Fruit fly (Drosophila melanogaster) whole organism, embryonic: ENCODE measurements around the gene CG4115.
A peak's percentile ranks its signal among the peaks of the same experiment; 100 is the strongest.

Experiments
- Abd-B ChIP-seq: fragments of 200-800 bp; sonication (Bioruptor generic); optimal IDR thresholded peaks from 2 replicates; lab custom pipeline; 2018; ENCODE audit warnings: missing biosample characterization, mild to moderate bottlenecking, missing genetic modification characterization, moderate library complexity
- CG10959 ChIP-seq: fragments of 200-800 bp; sonication (Bioruptor generic); IDR thresholded peaks from 2 replicates; pipeline ENCODE4 v1.3.6; 2022; ENCODE audit warnings: missing biosample characterization, missing genetic modification characterization
- CG11695 ChIP-seq: fragments of 200-800 bp; sonication (Bioruptor generic); IDR thresholded peaks from 3 replicates; pipeline ENCODE4 v1.3.6; 2022; ENCODE audit warnings: missing biosample characterization, missing genetic modification characterization
- CG12942 ChIP-seq: fragments of 200-800 bp; sonication (Bioruptor generic); optimal IDR thresholded peaks from 3 replicates; lab custom pipeline; 2016; ENCODE audit warnings: missing biosample characterization, missing genetic modification characterization
- CG14014 ChIP-seq: fragments of 200-800 bp; sonication (Bioruptor generic); IDR thresholded peaks from 2 replicates; pipeline ENCODE4 v1.3.6; 2022; ENCODE audit warnings: missing biosample characterization, missing genetic modification characterization
- CG15479 ChIP-seq: fragments of 200-800 bp; sonication (Bioruptor generic); optimal IDR thresholded peaks from 3 replicates; lab custom pipeline; 2019; ENCODE audit warnings: missing biosample characterization, mild to moderate bottlenecking, missing genetic modification characterization, moderate library complexity
- CG17361 ChIP-seq: fragments of 200-800 bp; sonication (Bioruptor generic); IDR thresholded peaks from 3 replicates; pipeline ENCODE4 v1.3.6; 2022; ENCODE audit warnings: missing biosample characterization, missing genetic modification characterization
- CG2202 ChIP-seq: fragments of 200-800 bp; sonication (Bioruptor generic); optimal IDR thresholded peaks from 2 replicates; lab custom pipeline; 2018; ENCODE audit warnings: missing biosample characterization, mild to moderate bottlenecking, missing genetic modification characterization
- CG3163 ChIP-seq: fragments of 200-800 bp; sonication (Bioruptor generic); optimal IDR thresholded peaks from 3 replicates; lab custom pipeline; 2016; ENCODE audit warnings: missing biosample characterization, missing genetic modification characterization
- CG3281 ChIP-seq: fragments of 200-800 bp; sonication (Bioruptor generic); optimal IDR thresholded peaks from 3 replicates; lab custom pipeline; 2017; ENCODE audit warnings: missing biosample characterization, mild to moderate bottlenecking, missing genetic modification characterization
- CG43689 ChIP-seq: fragments of 200-800 bp; sonication (Bioruptor generic); IDR thresholded peaks from 2 replicates; pipeline ENCODE4 v1.3.6; 2022; ENCODE audit warnings: missing biosample characterization, missing genetic modification characterization
- CG4854 ChIP-seq: fragments of 200-800 bp; sonication (Bioruptor generic); optimal IDR thresholded peaks from 2 replicates; lab custom pipeline; 2016; ENCODE audit warnings: missing biosample characterization, missing genetic modification characterization, inconsistent platforms
- CG6654 ChIP-seq: fragments of 200-800 bp; sonication (Bioruptor generic); optimal IDR thresholded peaks from 2 replicates; lab custom pipeline; 2017; ENCODE audit warnings: missing biosample characterization, mild to moderate bottlenecking, missing genetic modification characterization
- CG7839 ChIP-seq: fragments of 200-800 bp; sonication (Bioruptor generic); optimal IDR thresholded peaks from 3 replicates; lab custom pipeline; 2018; ENCODE audit warnings: missing biosample characterization, mild to moderate bottlenecking, missing genetic modification characterization, moderate library complexity
- CG8290 ChIP-seq, 3 experiments: fragments of 200-800 bp; sonication (Bioruptor generic); optimal IDR thresholded peaks; 2 replicates each; lab custom pipeline; 2016 to 2019; ENCODE audit warnings: missing biosample characterization in 3 of 3, missing genetic modification characterization in 3 of 3, mild to moderate bottlenecking in 2 of 3, moderate library complexity in 1 of 3
- CrebB ChIP-seq: fragments of 200-800 bp; sonication (Bioruptor generic); optimal IDR thresholded peaks from 3 replicates; lab custom pipeline; 2018; ENCODE audit warnings: missing biosample characterization, mild to moderate bottlenecking, missing genetic modification characterization
- Doc3 ChIP-seq: fragments of 200-800 bp; sonication (Bioruptor generic); IDR thresholded peaks from 3 replicates; pipeline ENCODE4 v1.3.6; 2022; ENCODE audit warnings: missing biosample characterization, missing genetic modification characterization; ENCODE audit not compliant: partially characterized antibody
- ERR ChIP-seq: fragments of 200-800 bp; sonication (Bioruptor generic); optimal IDR thresholded peaks from 2 replicates; lab custom pipeline; 2016; ENCODE audit warnings: missing biosample characterization, missing genetic modification characterization
- Ets97D ChIP-seq: fragments of 200-800 bp; sonication (Bioruptor generic); optimal IDR thresholded peaks from 3 replicates; lab custom pipeline; 2016; ENCODE audit warnings: missing biosample characterization, missing genetic modification characterization
- GATAe ChIP-seq: fragments of 200-800 bp; sonication (Bioruptor generic); conservative IDR thresholded peaks from 2 replicates; pipeline ENCODE4 v1.3.6; 2022; ENCODE audit warnings: missing biosample characterization, missing genetic modification characterization
- H15 ChIP-seq: fragments of 200-800 bp; sonication (Bioruptor generic); IDR thresholded peaks from 3 replicates; pipeline ENCODE4 v1.3.6; 2022; ENCODE audit warnings: missing biosample characterization, missing genetic modification characterization
- Hr3 ChIP-seq: fragments of 200-800 bp; sonication (Bioruptor generic); optimal IDR thresholded peaks from 3 replicates; lab custom pipeline; 2016; ENCODE audit warnings: missing biosample characterization, missing genetic modification characterization
- NFAT ChIP-seq: fragments of 200-800 bp; sonication (Bioruptor generic); IDR thresholded peaks from 2 replicates; pipeline ENCODE4 v1.3.6; 2022; ENCODE audit warnings: missing biosample characterization, missing genetic modification characterization
- Optix ChIP-seq: fragments of 200-800 bp; sonication (Bioruptor generic); IDR thresholded peaks from 3 replicates; pipeline ENCODE4 v1.3.6; 2022; ENCODE audit warnings: missing biosample characterization, missing genetic modification characterization
- Poxn ChIP-seq: fragments of 200-800 bp; sonication (Bioruptor generic); IDR thresholded peaks from 2 replicates; pipeline ENCODE4 v1.3.6; 2022; ENCODE audit warnings: missing biosample characterization, missing genetic modification characterization
- Sry-β ChIP-seq: fragments of 200-800 bp; sonication (Bioruptor generic); optimal IDR thresholded peaks from 2 replicates; lab custom pipeline; 2018; ENCODE audit warnings: missing biosample characterization, mild to moderate bottlenecking, missing genetic modification characterization, moderate library complexity
- Tbp ChIP-seq: fragments of >200 bp; optimal IDR thresholded peaks from 2 replicates; lab custom pipeline; 2018; ENCODE audit warnings: missing biosample characterization, missing genetic modification characterization
- ac ChIP-seq: fragments of 200-800 bp; sonication (Bioruptor generic); optimal IDR thresholded peaks from 3 replicates; lab custom pipeline; 2017; ENCODE audit warnings: missing biosample characterization, mild to moderate bottlenecking, missing genetic modification characterization
- aop ChIP-seq: fragments of 200-800 bp; sonication (Bioruptor generic); IDR thresholded peaks from 2 replicates; pipeline ENCODE4 v1.3.6; 2022; ENCODE audit warnings: missing biosample characterization, missing genetic modification characterization
- bowl ChIP-seq: fragments of 200-800 bp; sonication (Bioruptor generic); IDR thresholded peaks from 2 replicates; pipeline ENCODE4 v1.3.6; 2022; ENCODE audit warnings: missing biosample characterization, missing genetic modification characterization
- bsh ChIP-seq, 2 experiments: fragments of 200-800 bp; sonication (Bioruptor generic); optimal IDR thresholded peaks; 2 replicates each; lab custom pipeline; 2017 to 2018; ENCODE audit warnings: mild to moderate bottlenecking in 2 of 2, missing biosample characterization in 2 of 2, missing genetic modification characterization in 2 of 2, moderate library complexity in 1 of 2
- chif ChIP-seq, 2 experiments: fragments of 200-800 bp; sonication (Bioruptor generic); optimal IDR thresholded peaks; 3 replicates each; lab custom pipeline; 2016; ENCODE audit warnings: missing biosample characterization in 2 of 2, missing genetic modification characterization in 2 of 2
- cwo ChIP-seq: fragments of 200-800 bp; sonication (Bioruptor generic); optimal IDR thresholded peaks from 3 replicates; lab custom pipeline; 2017; ENCODE audit warnings: missing biosample characterization, missing genetic modification characterization, mild to moderate bottlenecking, moderate library complexity, missing genetic modification reagents
- hbn ChIP-seq: fragments of 200-800 bp; sonication (Bioruptor generic); IDR thresholded peaks from 2 replicates; pipeline ENCODE4 v1.3.6; 2022; ENCODE audit warnings: missing biosample characterization, missing genetic modification characterization; ENCODE audit not compliant: partially characterized antibody
- ken ChIP-seq: fragments of 200-800 bp; sonication (Bioruptor generic); IDR thresholded peaks from 3 replicates; pipeline ENCODE4 v1.3.6; 2022; ENCODE audit warnings: missing biosample characterization, missing genetic modification characterization
- lov ChIP-seq, 2 experiments: fragments of 200-800 bp in 1 of 2; fragments of >200 bp in 1 of 2; sonication (Bioruptor generic) in 1 of 2; IDR thresholded peaks in 1 of 2; optimal IDR thresholded peaks in 1 of 2; 2 replicates in 1 of 2; 3 replicates in 1 of 2; pipeline versions ENCODE4 v1.3.6 to Lab custom; 2017 to 2022; ENCODE audit warnings: missing biosample characterization in 1 of 2, missing genetic modification characterization in 1 of 2
- luna ChIP-seq: fragments of 200-800 bp; sonication (Bioruptor generic); optimal IDR thresholded peaks from 2 replicates; lab custom pipeline; 2016; ENCODE audit warnings: missing biosample characterization, missing genetic modification characterization
- oc ChIP-seq: fragments of 200-800 bp; sonication (Bioruptor generic); optimal IDR thresholded peaks from 2 replicates; lab custom pipeline; 2018; ENCODE audit warnings: missing biosample characterization, mild to moderate bottlenecking, missing genetic modification characterization, moderate library complexity
- otp ChIP-seq: fragments of 200-800 bp; sonication (Bioruptor generic); IDR thresholded peaks from 3 replicates; pipeline ENCODE4, ENCODE4 v1.3.6; 2022; ENCODE audit warnings: missing biosample characterization, missing genetic modification characterization
- pnt ChIP-seq: fragments of 200-800 bp; sonication (Bioruptor generic); optimal IDR thresholded peaks from 3 replicates; lab custom pipeline; 2016; ENCODE audit warnings: missing biosample characterization, missing genetic modification characterization
- salm ChIP-seq: fragments of 200-800 bp; sonication (Bioruptor generic); optimal IDR thresholded peaks from 2 replicates; lab custom pipeline; 2018; ENCODE audit warnings: missing biosample characterization, mild to moderate bottlenecking, missing genetic modification characterization
- sens-2 ChIP-seq: fragments of 200-800 bp; sonication (Bioruptor generic); IDR thresholded peaks from 2 replicates; pipeline ENCODE4 v1.3.6; 2022; ENCODE audit warnings: missing biosample characterization, missing genetic modification characterization
- trem ChIP-seq: fragments of 200-800 bp; optimal IDR thresholded peaks from 3 replicates; lab custom pipeline; 2019; ENCODE audit warnings: missing biosample characterization, mild to moderate bottlenecking, missing genetic modification characterization, moderate library complexity
- twi ChIP-seq: fragments of 200-800 bp; optimal IDR thresholded peaks from 2 replicates; lab custom pipeline; 2019; ENCODE audit warnings: missing biosample characterization, mild to moderate bottlenecking, missing genetic modification characterization, moderate library complexity

The CG4115 gene

DNA sequence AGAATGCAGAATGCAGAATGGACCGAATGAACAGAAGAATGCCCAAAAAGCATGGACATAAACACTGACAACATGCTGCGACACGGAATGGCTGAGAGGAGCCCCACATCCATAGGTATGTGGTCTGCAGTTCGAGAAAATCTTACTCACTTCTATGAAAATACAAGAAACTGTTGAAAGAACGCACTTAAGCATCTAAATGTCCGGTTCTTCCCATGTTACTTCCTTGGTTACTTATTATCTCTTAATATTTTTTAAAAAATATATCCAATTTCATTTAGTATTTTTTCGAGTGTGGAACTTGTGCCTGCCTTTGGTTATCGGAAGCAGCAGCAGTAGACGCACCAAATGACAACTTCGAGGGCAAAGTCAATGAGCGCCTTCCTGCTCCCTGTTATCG lies 45.6 kb upstream of the CG4115 start (continued):
- no peak for TF ChIP-seq ERR
- TF ChIP-seq lov (optimal IDR thresholded peaks at IDR 0.05; lab: Kevin White, UChicago): no peak
- TF ChIP-seq lov (GFP tag; IDR thresholded peaks at IDR 0.05; lab: Robert Waterston, UW): no peak; the same call in 2 of the 3 replicates
- TF ChIP-seq CG43689 (GFP tag; lab: Robert Waterston, UW): no peak
- peak; percentile 27 for TF ChIP-seq CG2202
- TF ChIP-seq oc (tag; lab: Kevin White, UChicago): no peak
- no peak for TF ChIP-seq Sry-β
- no peak for TF ChIP-seq CG14014 (GFP tag; lab: Robert Waterston, UW)
- 0 out of 3 replicates have a peak, but pooled peaks have one; percentile 40 for TF ChIP-seq otp (GFP tag; lab: Robert Waterston, UW)
- no peak for TF ChIP-seq CG10959 (GFP tag; lab: Robert Waterston, UW)
- TF ChIP-seq Tbp: no peak
- TF ChIP-seq salm (tag; lab: Kevin White, UChicago): no peak
- no peak for TF ChIP-seq CG3163
- TF ChIP-seq GATAe: no peak
- no peak for TF ChIP-seq trem (tag; lab: Kevin White, UChicago)
- no peak for TF ChIP-seq NFAT (GFP tag; lab: Robert Waterston, UW)
- TF ChIP-seq hbn (GFP tag; lab: Robert Waterston, UW): no peak
- no peak for TF ChIP-seq Abd-B (GFP tag; lab: Kevin White, UChicago)
- no peak for TF ChIP-seq CrebB (tag; lab: Kevin White, UChicago)
- no peak for TF ChIP-seq Poxn (GFP tag; lab: Robert Waterston, UW)
- TF ChIP-seq luna (GFP tag; lab: Kevin White, UChicago): no peak
- peak; percentile 2 for TF ChIP-seq ac
- peak in 1 of 2 experiments; percentile 26 for TF ChIP-seq chif (GFP tag; optimal IDR thresholded peaks at IDR 0.05; lab: Kevin White, UChicago)
- no peak for TF ChIP-seq H15 (GFP tag; lab: Robert Waterston, UW)
- no peak for TF ChIP-seq CG17361 (GFP tag; lab: Robert Waterston, UW)
- no peak for TF ChIP-seq sens-2
- no peak for TF ChIP-seq CG15479 (GFP tag; lab: Kevin White, UChicago)
- TF ChIP-seq bowl (GFP tag; lab: Robert Waterston, UW): no peak
- TF ChIP-seq cwo (GFP tag; lab: Kevin White, UChicago): no peak
- no peak for TF ChIP-seq CG4854
- no peak for TF ChIP-seq Ets97D (GFP tag; lab: Kevin White, UChicago)
- TF ChIP-seq Optix (GFP tag; lab: Robert Waterston, UW): no peak
- no peak for TF ChIP-seq Doc3 (GFP tag; lab: Robert Waterston, UW)
- no peak for TF ChIP-seq Hr3 (GFP tag; lab: Kevin White, UChicago)
- no peak for TF ChIP-seq aop (GFP tag; lab: Robert Waterston, UW)
- TF ChIP-seq ken (GFP tag; lab: Robert Waterston, UW): no peak
- TF ChIP-seq twi (tag; lab: Kevin White, UChicago): no peak
- no peak for TF ChIP-seq CG11695
- TF ChIP-seq CG6654 (GFP tag; lab: Kevin White, UChicago): no peak

DNA sequence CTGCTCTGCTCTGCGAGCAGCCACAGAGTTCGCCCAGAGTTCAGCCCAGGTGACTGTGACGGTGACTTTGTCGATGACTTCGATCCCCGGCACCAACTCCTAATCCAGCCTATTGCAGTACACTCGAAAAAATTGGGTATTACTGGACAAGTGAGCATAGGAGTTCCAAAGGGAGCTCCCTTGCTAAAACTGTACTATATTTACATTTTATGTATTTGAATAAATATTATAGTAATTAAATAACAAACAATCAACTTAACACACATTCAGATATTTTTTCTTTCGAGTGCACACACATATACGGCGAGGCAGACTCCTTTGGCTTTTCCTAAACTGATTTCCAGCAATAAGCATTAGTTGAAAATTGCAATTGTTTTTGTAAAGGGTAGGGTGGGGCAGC lies 44.4 kb upstream of the CG4115 start:
- TF ChIP-seq CG3281 (GFP tag; lab: Kevin White, UChicago) (no peak), CrebB (tag; lab: Kevin White, UChicago) (no peak), CG8290 (GFP tag; optimal IDR thresholded peaks at IDR 0.05; lab: Kevin White, UChicago) (no peak), CG8290 (tag; optimal IDR thresholded peaks at IDR 0.05; lab: Kevin White, UChicago) (no peak), bsh (GFP tag; optimal IDR thresholded peaks at IDR 0.05; lab: Kevin White, UChicago) (peak in 1 of 2 experiments; percentile 25), CG12942 (GFP tag; lab: Kevin White, UChicago) (no peak), pnt (GFP tag; lab: Kevin White, UChicago) (no peak), CG7839 (no peak)
- TF ChIP-seq, all 482 proteins: peak for 1
